Worm (Caenorhabditis elegans): ENCODE data around the gene W01G7.4.

DNA sequence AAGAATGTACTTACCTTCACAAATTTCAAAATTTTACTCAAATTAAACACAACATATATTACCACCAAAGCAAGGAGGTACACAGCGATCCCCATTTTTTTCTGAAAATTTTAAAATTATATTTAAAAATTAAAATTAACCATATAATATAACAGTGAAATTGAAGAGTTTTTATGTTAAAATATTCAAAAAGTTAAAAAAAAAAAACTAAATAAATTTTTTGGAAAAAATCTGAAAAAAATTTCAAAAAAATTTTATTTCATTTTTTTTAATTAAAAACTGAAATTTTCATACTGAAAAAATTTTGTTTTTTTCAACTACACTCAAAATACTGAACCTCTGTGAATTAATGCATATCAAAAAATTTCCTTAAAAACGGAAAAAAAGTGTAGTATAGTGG is 43.7 kb upstream of the W01G7.4 start, which contains the start of gene cyp-37A1:
- TF ChIP-seq unc-62 (GFP tag; optimal IDR thresholded peaks at IDR 0.05), result no peak
- no peak for TF ChIP-seq F49E8.2 (tag; optimal IDR thresholded peaks at IDR 0.05; ENCODE audit: insufficient read depth)
- no peak for TF ChIP-seq madf-6 (GFP tag; IDR thresholded peaks at IDR 0.05)
- no peak for TF ChIP-seq pha-4 (tag; optimal IDR thresholded peaks at IDR 0.05)
- TF ChIP-seq nhr-90 (tag; optimal IDR thresholded peaks at IDR 0.05), result no peak
- no peak for TF ChIP-seq sea-2 (GFP tag; IDR thresholded peaks at IDR 0.05)
- TF ChIP-seq hrde-1 (tag; optimal IDR thresholded peaks at IDR 0.05; ENCODE audit: borderline replicate concordance), result no peak
- TF ChIP-seq Y56A3A.18 (GFP tag; IDR thresholded peaks at IDR 0.05), result no peak
- no peak for TF ChIP-seq F55B11.4 (tag; optimal IDR thresholded peaks at IDR 0.05; ENCODE audit: borderline replicate concordance, insufficient read depth)
